Worm (Caenorhabditis elegans) whole organism, L4 larva: ENCODE measurements around the gene maph-1.3.
A peak's percentile ranks its signal among the peaks of the same experiment; 100 is the strongest.

Source experiments
- hlh-30 ChIP-seq: sonication (generic microtip); optimal IDR thresholded peaks from 2 replicates; lab custom pipeline; 2017; ENCODE audit warnings: antibody characterized with exemption, mild to moderate bottlenecking, missing genetic modification characterization, missing compliant biosample characterization; ENCODE audit not compliant: insufficient read depth
- lim-7 ChIP-seq: fragments of 200-800 bp; sonication (Bioruptor generic); IDR thresholded peaks from 2 replicates; pipeline ENCODE4 v1.3.6; 2022; ENCODE audit warnings: missing genetic modification characterization, missing compliant biosample characterization
- mdl-1 ChIP-seq, 2 experiments: fragments of 150-350 bp in 1 of 2; sonication (generic microtip) in 1 of 2; optimal IDR thresholded peaks; 2 replicates each; lab custom pipeline; 2014 to 2017; ENCODE audit warnings: missing biosample characterization in 2 of 2, missing genetic modification characterization in 2 of 2
- pqm-1 ChIP-seq: sonication (generic microtip); optimal IDR thresholded peaks from 2 replicates; lab custom pipeline; 2017; ENCODE audit warnings: missing biosample characterization, missing genetic modification characterization
- ztf-11 ChIP-seq: fragments of 150-350 bp; optimal IDR thresholded peaks from 2 replicates; lab custom pipeline; 2014; ENCODE audit warnings: missing biosample characterization, missing genetic modification characterization

DNA sequence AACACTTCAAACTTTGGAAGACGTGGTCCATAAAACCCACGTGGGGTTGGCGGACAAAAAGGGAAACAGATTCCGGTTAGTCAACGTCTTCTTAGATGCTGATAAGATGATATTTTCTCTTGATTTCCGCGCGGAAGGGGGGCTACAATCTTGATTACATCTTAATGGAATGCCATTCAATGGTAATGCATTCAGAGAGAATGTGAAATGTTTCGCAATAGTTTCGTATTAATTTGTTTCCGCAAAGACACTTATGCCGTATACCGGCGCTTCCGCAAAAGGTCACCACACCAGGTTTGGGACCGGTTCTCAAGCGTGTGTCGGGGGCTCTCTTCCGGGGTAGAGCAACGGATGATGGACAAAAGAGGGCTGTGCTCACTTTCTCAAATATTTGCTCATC is 29.8 kb downstream of the maph-1.3 start:
- TF ChIP-seq lim-7 (GFP tag; lab: Robert Waterston, UW) (no peak), pqm-1 (tag; lab: Kevin White, UChicago) (no peak), mdl-1 (tag; optimal IDR thresholded peaks at IDR 0.05; lab: Kevin White, UChicago) (peak in 1 of 2 experiments; percentile 11), hlh-30 (tag; lab: Kevin White, UChicago) (no peak), ztf-11 (tag; lab: Kevin White, UChicago) (no peak)
